Fruit fly (Drosophila melanogaster) whole organism, embryonic: ENCODE results near the gene MBD-like.

Experiments
- CG10209 ChIP-seq: fragments of 200-800 bp; sonication (Bioruptor generic); optimal IDR thresholded peaks from 3 replicates; lab custom pipeline; 2017; ENCODE audit warnings: missing biosample characterization, mild to moderate bottlenecking, missing genetic modification characterization, missing genetic modification reagents
- CG10462 ChIP-seq: fragments of 200-800 bp; sonication (Bioruptor generic); optimal IDR thresholded peaks from 2 replicates; lab custom pipeline; 2016; ENCODE audit warnings: missing biosample characterization, missing genetic modification characterization
- CG10959 ChIP-seq: fragments of 200-800 bp; sonication (Bioruptor generic); IDR thresholded peaks from 2 replicates; pipeline ENCODE4 v1.3.6; 2022; ENCODE audit warnings: missing biosample characterization, missing genetic modification characterization
- CG11504 ChIP-seq: fragments of 200-800 bp; sonication (Bioruptor generic); optimal IDR thresholded peaks from 3 replicates; lab custom pipeline; 2019; ENCODE audit warnings: missing biosample characterization, mild to moderate bottlenecking, missing genetic modification characterization, moderate library complexity
- CG12299 ChIP-seq: fragments of 200-800 bp; sonication (Bioruptor generic); optimal IDR thresholded peaks from 2 replicates; lab custom pipeline; 2018; ENCODE audit warnings: missing biosample characterization, mild to moderate bottlenecking, missing genetic modification characterization
- CG12659 ChIP-seq: fragments of 200-800 bp; sonication (Bioruptor generic); optimal IDR thresholded peaks from 3 replicates; lab custom pipeline; 2017; ENCODE audit warnings: mild to moderate bottlenecking, missing biosample characterization, missing genetic modification reagents, missing genetic modification characterization
- CG13287 ChIP-seq: fragments of 200-800 bp; sonication (Bioruptor generic); IDR thresholded peaks from 2 replicates; pipeline ENCODE4 v1.3.6; 2022; ENCODE audit warnings: missing biosample characterization, missing genetic modification characterization; ENCODE audit not compliant: partially characterized antibody
- CG14050 ChIP-seq: fragments of 200-800 bp; sonication (Bioruptor generic); IDR thresholded peaks from 3 replicates; pipeline ENCODE4 v1.3.6; 2022; ENCODE audit warnings: missing biosample characterization, missing genetic modification characterization
- CG14441 ChIP-seq: fragments of 200-800 bp; sonication (Bioruptor generic); IDR thresholded peaks from 2 replicates; pipeline ENCODE4 v1.3.6; 2022; ENCODE audit warnings: missing biosample characterization, missing genetic modification characterization
- CG14965 ChIP-seq: fragments of 200-800 bp; sonication (Bioruptor generic); optimal IDR thresholded peaks from 2 replicates; lab custom pipeline; 2016; ENCODE audit warnings: missing biosample characterization, missing genetic modification characterization, borderline replicate concordance
- CG15011 ChIP-seq: fragments of 200-800 bp; sonication (Bioruptor generic); optimal IDR thresholded peaks from 3 replicates; lab custom pipeline; 2018; ENCODE audit warnings: missing biosample characterization, mild to moderate bottlenecking, missing genetic modification characterization
- CG15073 ChIP-seq: fragments of 200-800 bp; sonication (Bioruptor generic); optimal IDR thresholded peaks from 2 replicates; lab custom pipeline; 2016; ENCODE audit warnings: missing biosample characterization, missing genetic modification characterization
- CG15601 ChIP-seq: fragments of 200-800 bp; sonication (Bioruptor generic); optimal IDR thresholded peaks from 3 replicates; lab custom pipeline; 2019; ENCODE audit warnings: missing biosample characterization, mild to moderate bottlenecking, missing genetic modification characterization, moderate library complexity
- CG17359 ChIP-seq: fragments of 200-800 bp; sonication (Bioruptor generic); optimal IDR thresholded peaks from 3 replicates; lab custom pipeline; 2018; ENCODE audit warnings: missing biosample characterization, mild to moderate bottlenecking, missing genetic modification characterization, moderate library complexity
- CG2199 ChIP-seq: fragments of 200-800 bp; sonication (Bioruptor generic); IDR thresholded peaks from 3 replicates; pipeline ENCODE4 v1.3.6; 2022; ENCODE audit warnings: missing biosample characterization, missing genetic modification characterization
- CG31388 ChIP-seq: fragments of 200-800 bp; sonication (Bioruptor generic); optimal IDR thresholded peaks from 2 replicates; lab custom pipeline; 2016; ENCODE audit warnings: missing biosample characterization, missing genetic modification characterization
- CG33557 ChIP-seq: fragments of 200-800 bp; sonication (Bioruptor generic); optimal IDR thresholded peaks from 2 replicates; lab custom pipeline; 2019; ENCODE audit warnings: missing biosample characterization, mild to moderate bottlenecking, missing genetic modification characterization, moderate library complexity
- CG34376 ChIP-seq: fragments of 200-800 bp; sonication (Bioruptor generic); optimal IDR thresholded peaks from 2 replicates; lab custom pipeline; 2018; ENCODE audit warnings: missing biosample characterization, mild to moderate bottlenecking, missing genetic modification characterization
- CG4404 ChIP-seq: fragments of 200-800 bp; sonication (Bioruptor generic); IDR thresholded peaks from 2 replicates; pipeline ENCODE4 v1.3.6; 2022; ENCODE audit warnings: missing biosample characterization, missing genetic modification characterization
- CG4424 ChIP-seq: fragments of 200-800 bp; sonication (Bioruptor generic); optimal IDR thresholded peaks from 3 replicates; lab custom pipeline; 2016; ENCODE audit warnings: missing biosample characterization, missing genetic modification characterization
- CG4854 ChIP-seq: fragments of 200-800 bp; sonication (Bioruptor generic); optimal IDR thresholded peaks from 2 replicates; lab custom pipeline; 2016; ENCODE audit warnings: missing biosample characterization, missing genetic modification characterization, inconsistent platforms
- CG5180 ChIP-seq: fragments of 200-800 bp; sonication (Bioruptor generic); optimal IDR thresholded peaks from 3 replicates; lab custom pipeline; 2017; ENCODE audit warnings: missing biosample characterization, missing genetic modification characterization, mild to moderate bottlenecking, moderate library complexity, missing genetic modification reagents
- CG9609 ChIP-seq: fragments of 200-800 bp; sonication (Bioruptor generic); optimal IDR thresholded peaks from 3 replicates; lab custom pipeline; 2016; ENCODE audit warnings: missing biosample characterization, missing genetic modification characterization
- D ChIP-seq, 2 experiments: fragments of 200-800 bp in 1 of 2; fragments of >200 bp in 1 of 2; sonication (Bioruptor generic) in 1 of 2; optimal IDR thresholded peaks; 2 replicates in 1 of 2; 3 replicates in 1 of 2; lab custom pipeline; 2017; ENCODE audit warnings: mild to moderate bottlenecking in 1 of 2, missing biosample characterization in 1 of 2, missing genetic modification characterization in 1 of 2, missing genetic modification reagents in 1 of 2
- Doc2 ChIP-seq: fragments of 200-800 bp; sonication (Bioruptor generic); IDR thresholded peaks from 2 replicates; pipeline ENCODE4 v1.3.6; 2022; ENCODE audit warnings: missing biosample characterization, missing genetic modification characterization
- Lhr ChIP-seq: fragments of 200-800 bp; sonication (Bioruptor generic); optimal IDR thresholded peaks from 3 replicates; lab custom pipeline; 2017; ENCODE audit warnings: mild to moderate bottlenecking, missing biosample characterization, missing genetic modification reagents, missing genetic modification characterization
- Myb ChIP-seq: fragments of 200-800 bp; sonication (Bioruptor generic); optimal IDR thresholded peaks from 2 replicates; lab custom pipeline; 2016; ENCODE audit warnings: missing biosample characterization, missing genetic modification characterization
- NC2β ChIP-seq: fragments of 200-800 bp; sonication (Bioruptor generic); optimal IDR thresholded peaks from 2 replicates; lab custom pipeline; 2016; ENCODE audit warnings: missing biosample characterization, missing genetic modification characterization
- Oli ChIP-seq: fragments of 200-800 bp; sonication (Bioruptor generic); optimal IDR thresholded peaks from 2 replicates; lab custom pipeline; 2018; ENCODE audit warnings: missing biosample characterization, mild to moderate bottlenecking, missing genetic modification characterization, moderate library complexity
- Opbp ChIP-seq: fragments of 200-800 bp; sonication (Bioruptor generic); IDR thresholded peaks from 3 replicates; pipeline ENCODE4 v1.3.6; 2022; ENCODE audit warnings: missing biosample characterization, missing genetic modification characterization; ENCODE audit not compliant: partially characterized antibody
- Side ChIP-seq: fragments of 200-800 bp; sonication (Bioruptor generic); optimal IDR thresholded peaks from 2 replicates; lab custom pipeline; 2016; ENCODE audit warnings: missing biosample characterization, missing genetic modification characterization
- Tbp ChIP-seq: fragments of >200 bp; optimal IDR thresholded peaks from 2 replicates; lab custom pipeline; 2018; ENCODE audit warnings: missing biosample characterization, missing genetic modification characterization
- Vsx1 ChIP-seq: fragments of 200-800 bp; sonication (Bioruptor generic); optimal IDR thresholded peaks from 2 replicates; lab custom pipeline; 2017; ENCODE audit warnings: missing biosample characterization, mild to moderate bottlenecking, missing genetic modification characterization, missing genetic modification reagents
- bcd ChIP-seq: fragments of 200-800 bp; sonication (Bioruptor generic); optimal IDR thresholded peaks from 2 replicates; lab custom pipeline; 2017; ENCODE audit warnings: missing biosample characterization, mild to moderate bottlenecking, missing genetic modification characterization
- crp ChIP-seq, 2 experiments: fragments of 200-800 bp; sonication (Bioruptor generic); optimal IDR thresholded peaks; 2 replicates in 1 of 2; 3 replicates in 1 of 2; lab custom pipeline; 2017; ENCODE audit warnings: missing biosample characterization in 2 of 2, missing genetic modification characterization in 2 of 2, mild to moderate bottlenecking in 1 of 2, moderate library complexity in 1 of 2
- exex ChIP-seq: fragments of 200-800 bp; sonication (Bioruptor generic); optimal IDR thresholded peaks from 4 replicates; lab custom pipeline; 2018; ENCODE audit warnings: missing biosample characterization, mild to moderate bottlenecking, missing genetic modification characterization, moderate library complexity
- fd102C ChIP-seq: fragments of 200-800 bp; sonication (Bioruptor generic); optimal IDR thresholded peaks from 2 replicates; lab custom pipeline; 2018; ENCODE audit warnings: missing biosample characterization, mild to moderate bottlenecking, missing genetic modification characterization, moderate library complexity
- gcm2 ChIP-seq: fragments of 200-800 bp; sonication (Bioruptor generic); optimal IDR thresholded peaks from 2 replicates; lab custom pipeline; 2016; ENCODE audit warnings: missing biosample characterization, missing genetic modification characterization
- gsb ChIP-seq: fragments of 200-800 bp; sonication (Bioruptor generic); IDR thresholded peaks from 2 replicates; pipeline ENCODE4 v1.3.6; 2022; ENCODE audit warnings: missing biosample characterization, missing genetic modification characterization
- jumu ChIP-seq: fragments of 200-800 bp; sonication (Bioruptor generic); optimal IDR thresholded peaks from 3 replicates; lab custom pipeline; 2016; ENCODE audit warnings: missing biosample characterization, missing genetic modification characterization
- psq ChIP-seq: fragments of 200-800 bp; sonication (Bioruptor generic); optimal IDR thresholded peaks from 2 replicates; lab custom pipeline; 2017; ENCODE audit warnings: missing biosample characterization, missing genetic modification characterization
- sc ChIP-seq, 3 experiments: fragments of >200 bp in 2 of 3; fragments of 200-800 bp in 1 of 3; sonication (Bioruptor generic) in 1 of 3; optimal IDR thresholded peaks; 2 replicates in 2 of 3; 3 replicates in 1 of 3; lab custom pipeline; 2017; ENCODE audit warnings: mild to moderate bottlenecking in 1 of 3, missing biosample characterization in 1 of 3, missing genetic modification characterization in 1 of 3, missing genetic modification reagents in 1 of 3
- schlank ChIP-seq: fragments of 200-800 bp; sonication (Bioruptor generic); optimal IDR thresholded peaks from 2 replicates; lab custom pipeline; 2018; ENCODE audit warnings: missing biosample characterization, mild to moderate bottlenecking, missing genetic modification characterization
- scrt ChIP-seq: fragments of 200-800 bp; sonication (Bioruptor generic); optimal IDR thresholded peaks from 2 replicates; lab custom pipeline; 2018; ENCODE audit warnings: missing biosample characterization, mild to moderate bottlenecking, missing genetic modification characterization, moderate library complexity
- shn ChIP-seq: fragments of 200-800 bp; sonication (Bioruptor generic); optimal IDR thresholded peaks from 3 replicates; lab custom pipeline; 2016; ENCODE audit warnings: missing biosample characterization, missing genetic modification characterization
- sima ChIP-seq: fragments of 200-800 bp; sonication (Bioruptor generic); optimal IDR thresholded peaks from 2 replicates; lab custom pipeline; 2016; ENCODE audit warnings: missing biosample characterization, missing genetic modification characterization
- slp2 ChIP-seq: fragments of 200-800 bp; sonication (Bioruptor generic); optimal IDR thresholded peaks from 2 replicates; lab custom pipeline; 2016; ENCODE audit warnings: missing biosample characterization, missing genetic modification characterization
- zen ChIP-seq: fragments of 200-800 bp; sonication (Bioruptor generic); optimal IDR thresholded peaks from 3 replicates; lab custom pipeline; 2018; ENCODE audit warnings: missing biosample characterization, mild to moderate bottlenecking, missing genetic modification characterization, moderate library complexity

MBD-like gene

dm6 chr3R:9515860-9516344, 43.7 kb upstream of the MBD-like start, which contains the start of the genes mRpL47, CG8176 and Kdm3 (continued):
- TF ChIP-seq Side (GFP tag; lab: Kevin White, UChicago) (peak; percentile 74), exex (tag; lab: Kevin White, UChicago) (peak; percentile 56), bcd (no peak), Doc2 (no peak), CG15073 (no peak), CG33557 (no peak), scrt (GFP tag; lab: Kevin White, UChicago) (peak; percentile 42), CG4424 (GFP tag; lab: Kevin White, UChicago) (no peak), CG17359 (no peak), Tbp (GFP tag; lab: Kevin White, UChicago) (no peak), shn (GFP tag; lab: Kevin White, UChicago) (peak; percentile 79), Myb (GFP tag; lab: Kevin White, UChicago) (peak; percentile 85), CG14050 (no peak), Opbp (GFP tag; lab: Robert Waterston, UW) (no peak), slp2 (GFP tag; lab: Kevin White, UChicago) (peak; percentile 58), Vsx1 (GFP tag; lab: Kevin White, UChicago) (no peak), CG12299 (tag; lab: Kevin White, UChicago) (no peak), sc (optimal IDR thresholded peaks at IDR 0.05; lab: Kevin White, UChicago) (no peak), sc (GFP tag; optimal IDR thresholded peaks at IDR 0.05; lab: Kevin White, UChicago) (no peak), D (optimal IDR thresholded peaks at IDR 0.05; lab: Kevin White, UChicago) (no peak), D (GFP tag; optimal IDR thresholded peaks at IDR 0.05; lab: Kevin White, UChicago) (no peak), CG12659 (GFP tag; lab: Kevin White, UChicago) (peak; percentile 90), CG5180 (GFP tag; lab: Kevin White, UChicago) (no peak), crp (GFP tag; optimal IDR thresholded peaks at IDR 0.05; lab: Kevin White, UChicago) (peak; percentile 64 to 95), CG9609 (GFP tag; lab: Kevin White, UChicago) (peak; percentile 60), CG10209 (peak; percentile 15), fd102C (GFP tag; lab: Kevin White, UChicago) (no peak), CG2199 (GFP tag; lab: Robert Waterston, UW) (no peak), NC2β (GFP tag; lab: Kevin White, UChicago) (peak; percentile 78), CG15011 (GFP tag; lab: Kevin White, UChicago) (no peak), CG13287 (GFP tag; lab: Robert Waterston, UW) (no peak), gcm2 (no peak), CG11504 (no peak), CG31388 (GFP tag; lab: Kevin White, UChicago) (no peak), CG14441 (GFP tag; lab: Robert Waterston, UW) (no peak), Lhr (GFP tag; lab: Kevin White, UChicago) (peak; percentile 86), gsb (no peak), CG10462 (GFP tag; lab: Kevin White, UChicago) (no peak), CG4404 (no peak), zen (peak; percentile 66), CG34376 (GFP tag; lab: Kevin White, UChicago) (peak; percentile 78), schlank (peak; percentile 58), psq (GFP tag; lab: Kevin White, UChicago) (peak; percentile 28), CG15601 (tag; lab: Kevin White, UChicago) (peak; percentile 81), CG14965 (GFP tag; lab: Kevin White, UChicago) (no peak), jumu (GFP tag; lab: Kevin White, UChicago) (peak; percentile 91), CG10959 (GFP tag; lab: Robert Waterston, UW) (no peak), sima (GFP tag; lab: Kevin White, UChicago) (no peak), Oli (tag; lab: Kevin White, UChicago) (no peak), CG4854 (GFP tag; lab: Kevin White, UChicago) (peak; percentile 41)
- TF ChIP-seq, all 482 proteins: peak for 194
